Fruit fly (Drosophila melanogaster) whole organism, embryonic: Measurements from ENCODE around the gene Ptp69D.
A peak's percentile ranks its signal among the peaks of the same experiment; 100 is the strongest.

ENCODE experiments used
- Ada2b ChIP-seq: fragments of 200-800 bp; sonication (Bioruptor generic); IDR thresholded peaks from 2 replicates; pipeline ENCODE4 v1.3.6; 2022; ENCODE audit warnings: missing biosample characterization, missing genetic modification characterization
- Aef1 ChIP-seq: fragments of 200-800 bp; sonication (Bioruptor generic); IDR thresholded peaks from 3 replicates; pipeline ENCODE4 v1.3.6; 2022; ENCODE audit warnings: missing biosample characterization, missing genetic modification characterization
- Atf3 ChIP-seq: fragments of 200-800 bp; sonication (Bioruptor generic); optimal IDR thresholded peaks from 3 replicates; lab custom pipeline; 2016; ENCODE audit warnings: missing biosample characterization, missing genetic modification characterization
- Awh ChIP-seq: fragments of 200-800 bp; sonication (Bioruptor generic); IDR thresholded peaks from 2 replicates; pipeline ENCODE4, ENCODE4 v1.3.6; 2022; ENCODE audit warnings: missing biosample characterization, missing genetic modification characterization
- Blimp-1 ChIP-seq: fragments of 200-800 bp; sonication (Bioruptor generic); optimal IDR thresholded peaks from 3 replicates; lab custom pipeline; 2018; ENCODE audit warnings: missing biosample characterization, missing genetic modification characterization, mild to moderate bottlenecking, moderate library complexity, missing genetic modification reagents
- CG10209 ChIP-seq: fragments of 200-800 bp; sonication (Bioruptor generic); optimal IDR thresholded peaks from 3 replicates; lab custom pipeline; 2017; ENCODE audit warnings: missing biosample characterization, mild to moderate bottlenecking, missing genetic modification characterization, missing genetic modification reagents
- CG10431 ChIP-seq: fragments of 200-800 bp; sonication (Bioruptor generic); optimal IDR thresholded peaks from 3 replicates; lab custom pipeline; 2018; ENCODE audit warnings: missing biosample characterization, mild to moderate bottlenecking, missing genetic modification characterization
- CG12744 ChIP-seq: fragments of 200-800 bp; sonication (Bioruptor generic); optimal IDR thresholded peaks from 2 replicates; lab custom pipeline; 2016; ENCODE audit warnings: missing biosample characterization, missing genetic modification characterization
- CG13296 ChIP-seq: fragments of 200-800 bp; sonication (Bioruptor generic); optimal IDR thresholded peaks from 3 replicates; lab custom pipeline; 2018; ENCODE audit warnings: missing biosample characterization, mild to moderate bottlenecking, missing genetic modification characterization
- CG13894 ChIP-seq: fragments of 200-800 bp; sonication (Bioruptor generic); optimal IDR thresholded peaks from 3 replicates; lab custom pipeline; 2018; ENCODE audit warnings: missing biosample characterization, mild to moderate bottlenecking, missing genetic modification characterization, moderate library complexity
- CG17385 ChIP-seq: fragments of 200-800 bp; sonication (Bioruptor generic); optimal IDR thresholded peaks from 3 replicates; lab custom pipeline; 2018; ENCODE audit warnings: missing biosample characterization, mild to moderate bottlenecking, missing genetic modification characterization
- CG18476 ChIP-seq: fragments of 200-800 bp; sonication (Bioruptor generic); optimal IDR thresholded peaks from 2 replicates; lab custom pipeline; 2016; ENCODE audit warnings: missing biosample characterization, mild to moderate bottlenecking, missing genetic modification characterization
- CG30403 ChIP-seq: fragments of 200-800 bp; sonication (Bioruptor generic); optimal IDR thresholded peaks from 3 replicates; lab custom pipeline; 2016; ENCODE audit warnings: missing biosample characterization, missing genetic modification characterization
- CG34376 ChIP-seq: fragments of 200-800 bp; sonication (Bioruptor generic); optimal IDR thresholded peaks from 2 replicates; lab custom pipeline; 2018; ENCODE audit warnings: missing biosample characterization, mild to moderate bottlenecking, missing genetic modification characterization
- CG4360 ChIP-seq: fragments of 200-800 bp; sonication (Bioruptor generic); IDR thresholded peaks from 2 replicates; pipeline ENCODE4 v1.3.6; 2022; ENCODE audit warnings: missing biosample characterization, missing genetic modification characterization
- CG7963 ChIP-seq: fragments of 200-800 bp; sonication (Bioruptor generic); IDR thresholded peaks from 3 replicates; pipeline ENCODE4 v1.3.6; 2022; ENCODE audit warnings: missing biosample characterization, missing genetic modification characterization; ENCODE audit not compliant: partially characterized antibody
- CG8924 ChIP-seq: fragments of 200-800 bp; optimal IDR thresholded peaks from 3 replicates; lab custom pipeline; 2019; ENCODE audit warnings: missing biosample characterization, mild to moderate bottlenecking, missing genetic modification characterization, moderate library complexity
- CTCF ChIP-seq: fragments of 200-800 bp; sonication (Bioruptor generic); optimal IDR thresholded peaks from 2 replicates; lab custom pipeline; 2017; ENCODE audit warnings: missing biosample characterization, mild to moderate bottlenecking, missing genetic modification characterization, moderate library complexity
- Chrac-16 ChIP-seq: fragments of 200-800 bp; sonication (Bioruptor generic); optimal IDR thresholded peaks from 3 replicates; lab custom pipeline; 2016; ENCODE audit warnings: missing biosample characterization, missing genetic modification characterization
- GATAe ChIP-seq: fragments of 200-800 bp; sonication (Bioruptor generic); conservative IDR thresholded peaks from 2 replicates; pipeline ENCODE4 v1.3.6; 2022; ENCODE audit warnings: missing biosample characterization, missing genetic modification characterization
- HLH3B ChIP-seq: fragments of 200-800 bp; sonication (Bioruptor generic); IDR thresholded peaks from 2 replicates; pipeline ENCODE4 v1.3.6; 2022; ENCODE audit warnings: missing biosample characterization, missing genetic modification characterization
- Kr ChIP-seq: fragments of 200-800 bp; sonication (Bioruptor generic); optimal IDR thresholded peaks from 2 replicates; lab custom pipeline; 2017; ENCODE audit warnings: missing biosample characterization, mild to moderate bottlenecking, missing genetic modification characterization
- Nf-YA ChIP-seq: fragments of 200-800 bp; sonication (Bioruptor generic); IDR thresholded peaks from 2 replicates; pipeline ENCODE4 v1.3.6; 2022; ENCODE audit warnings: missing biosample characterization, missing genetic modification characterization
- Pdp1 ChIP-seq, 2 experiments: fragments of 200-800 bp; sonication (Bioruptor generic); optimal IDR thresholded peaks; 3 replicates each; lab custom pipeline; 2016; ENCODE audit warnings: missing biosample characterization in 2 of 2, missing genetic modification characterization in 2 of 2, mild to moderate bottlenecking in 1 of 2, moderate library complexity in 1 of 2
- Ssrp ChIP-seq: fragments of 200-800 bp; sonication (Bioruptor generic); optimal IDR thresholded peaks from 2 replicates; lab custom pipeline; 2018; ENCODE audit warnings: missing biosample characterization, mild to moderate bottlenecking, missing genetic modification characterization, moderate library complexity
- Tbp ChIP-seq: fragments of >200 bp; optimal IDR thresholded peaks from 2 replicates; lab custom pipeline; 2018; ENCODE audit warnings: missing biosample characterization, missing genetic modification characterization
- ac ChIP-seq: fragments of 200-800 bp; sonication (Bioruptor generic); optimal IDR thresholded peaks from 3 replicates; lab custom pipeline; 2017; ENCODE audit warnings: missing biosample characterization, mild to moderate bottlenecking, missing genetic modification characterization
- bbx ChIP-seq: fragments of 200-800 bp; sonication (Bioruptor generic); IDR thresholded peaks from 2 replicates; pipeline ENCODE4 v1.3.6; 2022; ENCODE audit warnings: missing biosample characterization, missing genetic modification characterization; ENCODE audit not compliant: partially characterized antibody
- bowl ChIP-seq: fragments of 200-800 bp; sonication (Bioruptor generic); IDR thresholded peaks from 2 replicates; pipeline ENCODE4 v1.3.6; 2022; ENCODE audit warnings: missing biosample characterization, missing genetic modification characterization
- caup ChIP-seq: fragments of 200-800 bp; sonication (Bioruptor generic); optimal IDR thresholded peaks from 3 replicates; lab custom pipeline; 2017; ENCODE audit warnings: missing biosample characterization, mild to moderate bottlenecking, missing genetic modification characterization, moderate library complexity; ENCODE audit not compliant: severe bottlenecking
- exex ChIP-seq: fragments of 200-800 bp; sonication (Bioruptor generic); optimal IDR thresholded peaks from 4 replicates; lab custom pipeline; 2018; ENCODE audit warnings: missing biosample characterization, mild to moderate bottlenecking, missing genetic modification characterization, moderate library complexity
- gfzf ChIP-seq: fragments of 200-800 bp; sonication (Bioruptor generic); optimal IDR thresholded peaks from 2 replicates; lab custom pipeline; 2016; ENCODE audit warnings: missing biosample characterization, mild to moderate bottlenecking, missing genetic modification characterization, moderate library complexity
- grau ChIP-seq: fragments of 200-800 bp; optimal IDR thresholded peaks from 3 replicates; lab custom pipeline; 2019; ENCODE audit warnings: missing biosample characterization, mild to moderate bottlenecking, missing genetic modification characterization, moderate library complexity
- grn ChIP-seq: fragments of 200-800 bp; sonication (Bioruptor generic); optimal IDR thresholded peaks from 3 replicates; lab custom pipeline; 2017; ENCODE audit warnings: missing biosample characterization, missing genetic modification characterization
- her ChIP-seq: fragments of 200-800 bp; sonication (Bioruptor generic); optimal IDR thresholded peaks from 2 replicates; lab custom pipeline; 2016; ENCODE audit warnings: missing biosample characterization, missing genetic modification characterization
- pan ChIP-seq, 4 experiments: fragments of >200 bp in 3 of 4; fragments of 200-800 bp in 1 of 4; sonication (Bioruptor generic) in 1 of 4; optimal IDR thresholded peaks in 3 of 4; IDR thresholded peaks in 1 of 4; 2 replicates each; pipeline versions ENCODE4 v1.3.6 to Lab custom; 2017 to 2022; ENCODE audit warnings: missing biosample characterization in 2 of 4, missing genetic modification characterization in 2 of 4, mixed read lengths in 1 of 4
- phol ChIP-seq: fragments of 200-800 bp; sonication (Bioruptor generic); optimal IDR thresholded peaks from 3 replicates; lab custom pipeline; 2018; ENCODE audit warnings: missing biosample characterization, mild to moderate bottlenecking, missing genetic modification characterization, moderate library complexity
- repo ChIP-seq: fragments of 200-800 bp; sonication (Bioruptor generic); optimal IDR thresholded peaks from 2 replicates; lab custom pipeline; 2016; ENCODE audit warnings: missing biosample characterization, missing genetic modification characterization
- salm ChIP-seq: fragments of 200-800 bp; sonication (Bioruptor generic); optimal IDR thresholded peaks from 2 replicates; lab custom pipeline; 2018; ENCODE audit warnings: missing biosample characterization, mild to moderate bottlenecking, missing genetic modification characterization
- sens ChIP-seq: fragments of 200-800 bp; sonication (Bioruptor generic); peaks from one replicate; lab custom pipeline; 2016; ENCODE audit warnings: missing biosample characterization, missing genetic modification characterization
- sim ChIP-seq: fragments of 200-800 bp; sonication (Bioruptor generic); IDR thresholded peaks from 2 replicates; pipeline ENCODE4 v1.3.6; 2022; ENCODE audit warnings: missing biosample characterization, missing genetic modification characterization
- stc ChIP-seq: fragments of 200-800 bp; sonication (Bioruptor generic); IDR thresholded peaks from 2 replicates; pipeline ENCODE4 v1.3.6; 2022; ENCODE audit warnings: missing biosample characterization, missing genetic modification characterization
- tio ChIP-seq: fragments of 200-800 bp; sonication (Bioruptor generic); optimal IDR thresholded peaks from 2 replicates; lab custom pipeline; 2017; ENCODE audit warnings: missing biosample characterization, missing genetic modification characterization, inconsistent platforms
- tna ChIP-seq: fragments of 200-800 bp; sonication (Bioruptor generic); IDR thresholded peaks from 2 replicates; pipeline ENCODE4 v1.3.6; 2022; ENCODE audit warnings: missing biosample characterization, missing genetic modification characterization; ENCODE audit not compliant: partially characterized antibody
- toy ChIP-seq: fragments of 200-800 bp; sonication (Bioruptor generic); IDR thresholded peaks from 2 replicates; pipeline ENCODE4 v1.3.6; 2022; ENCODE audit warnings: missing biosample characterization, missing genetic modification characterization

Ptp69D gene

DNA sequence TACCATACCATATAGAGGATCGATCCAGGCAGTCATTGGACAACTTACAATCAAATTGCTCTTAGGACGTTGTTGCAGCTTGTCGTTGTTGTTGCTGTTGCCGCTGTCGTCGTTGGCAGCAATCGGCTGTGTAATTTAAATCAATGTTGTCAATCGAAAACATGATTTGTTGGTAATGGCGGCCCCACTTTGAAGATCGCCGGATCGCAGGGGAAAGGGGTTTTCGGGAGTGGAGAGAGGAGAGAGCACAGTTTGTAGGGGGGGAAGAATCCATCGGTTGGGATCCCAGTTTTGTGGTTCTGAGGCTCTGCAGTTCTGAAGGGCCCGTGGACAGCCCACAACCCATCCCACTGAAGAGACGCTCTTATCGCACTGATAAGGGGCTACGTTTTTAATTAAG is 39.0 kb upstream of the Ptp69D start (continued):
- no peak for TF ChIP-seq stc (GFP tag; lab: Robert Waterston, UW)
- TF ChIP-seq CG7963 (GFP tag; lab: Robert Waterston, UW): no peak
- TF ChIP-seq ac (GFP tag; lab: Kevin White, UChicago): no peak
- TF ChIP-seq caup (GFP tag; lab: Kevin White, UChicago): peak; percentile 55
- no peak for TF ChIP-seq Chrac-16 (GFP tag; lab: Kevin White, UChicago)
- TF ChIP-seq CG17385 (GFP tag; lab: Kevin White, UChicago): no peak
- TF ChIP-seq CG8924: no peak
- no peak for TF ChIP-seq HLH3B
- TF ChIP-seq grau (tag; lab: Kevin White, UChicago): no peak
- TF ChIP-seq CG10431 (GFP tag; lab: Kevin White, UChicago): no peak
- TF ChIP-seq sim (GFP tag; lab: Robert Waterston, UW): no peak
- TF ChIP-seq phol (tag; lab: Kevin White, UChicago): no peak
- no peak for TF ChIP-seq Atf3 (GFP tag; lab: Kevin White, UChicago)
- no peak for TF ChIP-seq repo (GFP tag; lab: Kevin White, UChicago)
- no peak for TF ChIP-seq CG10209 (GFP tag; lab: Kevin White, UChicago)
- TF ChIP-seq pan (optimal IDR thresholded peaks at IDR 0.05; lab: Kevin White, UChicago): no peak
- peak in 1 of 2 experiments; percentile 42 for TF ChIP-seq pan (GFP tag; optimal IDR thresholded peaks at IDR 0.05 in 1 of 2, IDR thresholded peaks at IDR 0.05 in 1 of 2)
- TF ChIP-seq CG30403 (GFP tag; lab: Kevin White, UChicago): no peak
- no peak for TF ChIP-seq Aef1
- TF ChIP-seq exex (tag; lab: Kevin White, UChicago): peak; percentile 12
- no peak for TF ChIP-seq CTCF (GFP tag; lab: Kevin White, UChicago)
- no peak for TF ChIP-seq CG13296 (GFP tag; lab: Kevin White, UChicago)
- no peak for TF ChIP-seq Awh
- TF ChIP-seq CG13894 (tag; lab: Kevin White, UChicago): no peak
- TF ChIP-seq Ada2b: no peak
- 0 out of 2 replicates have a peak, but pooled peaks have one; percentile 21 for TF ChIP-seq GATAe (GFP tag; lab: Robert Waterston, UW)
- peak; percentile 52 for TF ChIP-seq grn (GFP tag; lab: Kevin White, UChicago)
- no peak for TF ChIP-seq Pdp1 (GFP tag; optimal IDR thresholded peaks at IDR 0.05; lab: Kevin White, UChicago)
- no peak for TF ChIP-seq bowl (GFP tag; lab: Robert Waterston, UW)
- TF ChIP-seq CG34376: no peak
- no peak for TF ChIP-seq CG12744 (GFP tag; lab: Kevin White, UChicago)
- TF ChIP-seq Ssrp (tag; lab: Kevin White, UChicago): no peak
- TF ChIP-seq Nf-YA: no peak
- no peak for TF ChIP-seq bbx (GFP tag; lab: Robert Waterston, UW)
- TF ChIP-seq Blimp-1 (GFP tag; lab: Kevin White, UChicago): no peak
- no peak for TF ChIP-seq salm
- no peak for TF ChIP-seq tna (GFP tag; lab: Robert Waterston, UW)
- TF ChIP-seq CG18476 (GFP tag; lab: Kevin White, UChicago): no peak
- TF ChIP-seq her (GFP tag; lab: Kevin White, UChicago): no peak
- no peak for TF ChIP-seq gfzf (GFP tag; lab: Kevin White, UChicago)
- TF ChIP-seq Kr (GFP tag; lab: Kevin White, UChicago): peak; percentile 44
- peak; percentile 44 for TF ChIP-seq CG4360 (GFP tag; lab: Robert Waterston, UW)
- peak; percentile 37 for TF ChIP-seq sens (GFP tag; lab: Kevin White, UChicago)
- TF ChIP-seq tio (GFP tag; lab: Kevin White, UChicago): no peak
- TF ChIP-seq Tbp (GFP tag; lab: Kevin White, UChicago): no peak
- no peak for TF ChIP-seq toy (GFP tag; lab: Robert Waterston, UW)
